Fruit fly (Drosophila melanogaster) whole organism, wandering third instar larva: Measurements from ENCODE around the gene Ppt2.

ENCODE experiments used
- Abd-B ChIP-seq: fragments of >200 bp; optimal IDR thresholded peaks from 2 replicates; lab custom pipeline; 2017; ENCODE audit warnings: missing biosample characterization, missing genetic modification characterization
- CG32264 ChIP-seq: fragments of 200-800 bp; sonication (Bioruptor generic); optimal IDR thresholded peaks from 2 replicates; lab custom pipeline; 2016; ENCODE audit warnings: missing biosample characterization, missing genetic modification characterization
- CG9705 ChIP-seq: fragments of 200-800 bp; sonication (Bioruptor generic); optimal IDR thresholded peaks from 2 replicates; lab custom pipeline; 2018; ENCODE audit warnings: missing biosample characterization, mild to moderate bottlenecking, missing genetic modification characterization
- CrebA ChIP-seq: fragments of 200-800 bp; sonication (Bioruptor generic); optimal IDR thresholded peaks from 2 replicates; lab custom pipeline; 2016; ENCODE audit warnings: missing biosample characterization, mild to moderate bottlenecking, missing genetic modification characterization, borderline replicate concordance
- Dfd ChIP-seq: fragments of >200 bp; optimal IDR thresholded peaks from 2 replicates; lab custom pipeline; 2017; ENCODE audit warnings: missing biosample characterization, missing genetic modification characterization
- Dif ChIP-seq: fragments of 200-275, 200-300 bp; sonication (Bioruptor generic); optimal IDR thresholded peaks from 2 replicates; lab custom pipeline; 2018; ENCODE audit warnings: missing biosample characterization, missing genetic modification characterization; ENCODE audit not compliant: partially characterized antibody
- GATAd ChIP-seq: sonication (Bioruptor generic); optimal IDR thresholded peaks from 2 replicates; lab custom pipeline; 2016; ENCODE audit warnings: missing biosample characterization, missing genetic modification characterization
- HLH106 ChIP-seq: fragments of 200-800 bp; optimal IDR thresholded peaks from 3 replicates; lab custom pipeline; 2019; ENCODE audit warnings: missing biosample characterization, mild to moderate bottlenecking, missing genetic modification characterization, moderate library complexity
- Hnf4 ChIP-seq: fragments of 200-800 bp; sonication (Bioruptor generic); optimal IDR thresholded peaks from 2 replicates; lab custom pipeline; 2016; ENCODE audit warnings: missing biosample characterization, mild to moderate bottlenecking, missing genetic modification characterization
- Hr78 ChIP-seq: fragments of >200 bp; optimal IDR thresholded peaks from 2 replicates; lab custom pipeline; 2017; ENCODE audit warnings: missing biosample characterization, missing genetic modification characterization
- Hr83 ChIP-seq: fragments of 200-300 bp; sonication (Bioruptor generic); optimal IDR thresholded peaks from 2 replicates; lab custom pipeline; 2016; ENCODE audit warnings: missing biosample characterization, mild to moderate bottlenecking, missing genetic modification characterization, moderate library complexity; ENCODE audit not compliant: poor library complexity, severe bottlenecking
- Jra ChIP-seq: sonication (Bioruptor generic); optimal IDR thresholded peaks from 2 replicates; lab custom pipeline; 2016; ENCODE audit warnings: missing biosample characterization, missing genetic modification characterization
- Mio ChIP-seq: sonication (Bioruptor generic); optimal IDR thresholded peaks from 2 replicates; lab custom pipeline; 2016; ENCODE audit warnings: missing biosample characterization, missing genetic modification characterization
- Myc ChIP-seq: fragments of >200 bp; optimal IDR thresholded peaks from 2 replicates; lab custom pipeline; 2017
- N ChIP-seq: fragments of >200 bp; optimal IDR thresholded peaks from 2 replicates; lab custom pipeline; 2018; ENCODE audit warnings: missing biosample characterization, missing external identifiers, missing genetic modification characterization
- OdsH ChIP-seq: fragments of 200-800 bp; sonication (Bioruptor generic); optimal IDR thresholded peaks from 2 replicates; lab custom pipeline; 2016; ENCODE audit warnings: missing biosample characterization, mild to moderate bottlenecking, missing genetic modification characterization
- Rel ChIP-seq, 2 experiments: fragments of 200-800 bp; sonication (Bioruptor generic) in 1 of 2; optimal IDR thresholded peaks; 2 replicates in 1 of 2; 3 replicates in 1 of 2; lab custom pipeline; 2016 to 2019; ENCODE audit warnings: mild to moderate bottlenecking in 2 of 2, missing biosample characterization in 2 of 2, missing genetic modification characterization in 2 of 2, moderate library complexity in 1 of 2
- Sp1 ChIP-seq: fragments of 200-800 bp; sonication (Bioruptor generic); optimal IDR thresholded peaks from 3 replicates; lab custom pipeline; 2019; ENCODE audit warnings: missing biosample characterization, mild to moderate bottlenecking, missing genetic modification characterization, moderate library complexity
- Vsx2 ChIP-seq: fragments of 200-300, 225-300 bp; sonication (Bioruptor generic); optimal IDR thresholded peaks from 2 replicates; lab custom pipeline; 2018; ENCODE audit warnings: missing biosample characterization, missing genetic modification characterization; ENCODE audit not compliant: partially characterized antibody
- br ChIP-seq: fragments of 200-800 bp; sonication (Bioruptor generic); optimal IDR thresholded peaks from 2 replicates; lab custom pipeline; 2016; ENCODE audit warnings: missing biosample characterization, missing genetic modification characterization
- brk ChIP-seq: fragments of 200-800 bp; sonication (Bioruptor generic); optimal IDR thresholded peaks from 2 replicates; lab custom pipeline; 2016; ENCODE audit warnings: missing biosample characterization, mild to moderate bottlenecking, missing genetic modification characterization
- dl ChIP-seq, 2 experiments: fragments of 175-275, 200-275 bp in 1 of 2; fragments of 200-275 bp in 1 of 2; sonication (Bioruptor generic); optimal IDR thresholded peaks; lab custom pipeline; 2018; ENCODE audit warnings: mild to moderate bottlenecking in 2 of 2, missing biosample characterization in 2 of 2, missing genetic modification characterization in 2 of 2, moderate library complexity in 2 of 2; ENCODE audit not compliant: partially characterized antibody in 2 of 2, insufficient read depth in 1 of 2
- dmrt93B ChIP-seq: fragments of 200-800 bp; sonication (Bioruptor generic); optimal IDR thresholded peaks from 2 replicates; lab custom pipeline; 2018; ENCODE audit warnings: missing biosample characterization, mild to moderate bottlenecking, missing genetic modification characterization
- dsf ChIP-seq: sonication (Bioruptor generic); optimal IDR thresholded peaks from 2 replicates; lab custom pipeline; 2016; ENCODE audit warnings: missing biosample characterization, missing genetic modification characterization, borderline replicate concordance
- ey ChIP-seq: fragments of 200-800 bp; sonication (Bioruptor generic); optimal IDR thresholded peaks from 2 replicates; lab custom pipeline; 2016; ENCODE audit warnings: missing biosample characterization, missing genetic modification characterization
- foxo ChIP-seq, 2 experiments: fragments of 200-800 bp; sonication (Bioruptor generic); optimal IDR thresholded peaks; 2 replicates in 1 of 2; 3 replicates in 1 of 2; lab custom pipeline; 2016 to 2017; ENCODE audit warnings: missing biosample characterization in 2 of 2, missing genetic modification characterization in 2 of 2
- fru ChIP-seq: fragments of 200-800 bp; sonication (Bioruptor generic); optimal IDR thresholded peaks from 3 replicates; lab custom pipeline; 2016; ENCODE audit warnings: missing biosample characterization, mild to moderate bottlenecking, missing genetic modification characterization
- h ChIP-seq: fragments of 200-800 bp; sonication (Bioruptor generic); optimal IDR thresholded peaks from 3 replicates; lab custom pipeline; 2016; ENCODE audit warnings: missing biosample characterization, mild to moderate bottlenecking, missing genetic modification characterization
- jim ChIP-seq: fragments of 175-275, 200-325 bp; sonication (Bioruptor generic); optimal IDR thresholded peaks from 2 replicates; lab custom pipeline; 2016; ENCODE audit warnings: missing biosample characterization, mild to moderate bottlenecking, missing genetic modification characterization
- lola ChIP-seq: fragments of >200 bp; optimal IDR thresholded peaks from 2 replicates; lab custom pipeline; 2017; ENCODE audit warnings: missing biosample characterization, missing genetic modification characterization
- pan ChIP-seq: fragments of >200 bp; optimal IDR thresholded peaks from 2 replicates; lab custom pipeline; 2017
- psq ChIP-seq: fragments of 200-800 bp; sonication (Bioruptor generic); optimal IDR thresholded peaks from 3 replicates; lab custom pipeline; 2017; ENCODE audit warnings: missing biosample characterization, mild to moderate bottlenecking, missing genetic modification characterization, moderate library complexity
- rgr ChIP-seq: fragments of 200-800 bp; sonication (Bioruptor generic); optimal IDR thresholded peaks from 3 replicates; lab custom pipeline; 2016; ENCODE audit warnings: missing biosample characterization, mild to moderate bottlenecking, missing genetic modification characterization
- sage ChIP-seq: fragments of 200-800 bp; sonication (Bioruptor generic); optimal IDR thresholded peaks from 2 replicates; lab custom pipeline; 2016; ENCODE audit warnings: missing biosample characterization, mild to moderate bottlenecking, missing genetic modification characterization
- sv ChIP-seq: fragments of 200-800 bp; sonication (Bioruptor generic); optimal IDR thresholded peaks from 3 replicates; lab custom pipeline; 2016; ENCODE audit warnings: missing biosample characterization, missing genetic modification characterization
- tai ChIP-seq: sonication (Bioruptor generic); optimal IDR thresholded peaks from 2 replicates; lab custom pipeline; 2016; ENCODE audit warnings: missing biosample characterization, missing genetic modification characterization
- usp ChIP-seq: fragments of >200 bp; optimal IDR thresholded peaks from 2 replicates; lab custom pipeline; 2017; ENCODE audit warnings: missing biosample characterization, missing genetic modification characterization
- woc ChIP-seq: sonication (Bioruptor generic); optimal IDR thresholded peaks from 2 replicates; lab custom pipeline; 2016; ENCODE audit warnings: missing biosample characterization, mild to moderate bottlenecking, missing genetic modification characterization

Gene Ppt2

dm6 chr2L:11251181-11251580 is 28.9 kb upstream of the Ppt2 start:
- no peak for TF ChIP-seq psq
- TF ChIP-seq h: no peak
- TF ChIP-seq OdsH (GFP tag; lab: Kevin White, UChicago): no peak
- no peak for TF ChIP-seq ey (GFP tag; lab: Kevin White, UChicago)
- TF ChIP-seq N (GFP tag; lab: Kevin White, UChicago): no peak
- no peak for TF ChIP-seq woc
- TF ChIP-seq pan (lab: Kevin White, UChicago): no peak
- no peak for TF ChIP-seq lola (GFP tag; lab: Kevin White, UChicago)
- TF ChIP-seq Jra (GFP tag; lab: Kevin White, UChicago): no peak
- TF ChIP-seq Dif: no peak
- no peak for TF ChIP-seq HLH106 (tag; lab: Kevin White, UChicago)
- TF ChIP-seq br (GFP tag; lab: Kevin White, UChicago): no peak
- no peak for TF ChIP-seq CG32264 (GFP tag; lab: Kevin White, UChicago)
- TF ChIP-seq Myc (lab: Kevin White, UChicago): no peak
- TF ChIP-seq Sp1 (GFP tag; lab: Kevin White, UChicago): no peak
- TF ChIP-seq CrebA: no peak
- no peak for TF ChIP-seq Hr83 (GFP tag; lab: Kevin White, UChicago)
- TF ChIP-seq, all 38 proteins: peak for 0

- no peak for TF ChIP-seq usp
- TF ChIP-seq Jra (GFP tag; lab: Kevin White, UChicago): no peak
- no peak for TF ChIP-seq CG32264 (GFP tag; lab: Kevin White, UChicago)
- peak; percentile 3 for TF ChIP-seq dmrt93B (GFP tag; lab: Kevin White, UChicago)
- TF ChIP-seq Vsx2 (GFP tag; lab: Kevin White, UChicago): no peak
- no peak for TF ChIP-seq Rel (GFP tag; optimal IDR thresholded peaks at IDR 0.05; lab: Kevin White, UChicago)
- no peak for TF ChIP-seq Rel (tag; optimal IDR thresholded peaks at IDR 0.05; lab: Kevin White, UChicago)
- no peak for TF ChIP-seq tai (GFP tag; lab: Kevin White, UChicago)
- no peak for TF ChIP-seq dl (GFP tag; optimal IDR thresholded peaks at IDR 0.05; lab: Kevin White, UChicago; ENCODE audit: insufficient read depth in 1 of 2, partially characterized antibody in 2 of 2)
- no peak for TF ChIP-seq Mio (GFP tag; lab: Kevin White, UChicago)
- peak; percentile 64 for TF ChIP-seq sv
- TF ChIP-seq h: peak; percentile 28
- no peak for TF ChIP-seq CrebA
- TF ChIP-seq jim (GFP tag; lab: Kevin White, UChicago): no peak
- peak; percentile 50 for TF ChIP-seq Hr78 (GFP tag; lab: Kevin White, UChicago)
- TF ChIP-seq OdsH (GFP tag; lab: Kevin White, UChicago): no peak
- TF ChIP-seq Sp1 (GFP tag; lab: Kevin White, UChicago): no peak
- no peak for TF ChIP-seq lola (GFP tag; lab: Kevin White, UChicago)
- TF ChIP-seq Myc (lab: Kevin White, UChicago): no peak
- TF ChIP-seq foxo (GFP tag; optimal IDR thresholded peaks at IDR 0.05; lab: Kevin White, UChicago): peak in 1 of 2 experiments; percentile 36
- no peak for TF ChIP-seq Dfd (GFP tag; lab: Kevin White, UChicago)
- no peak for TF ChIP-seq CG9705
- TF ChIP-seq fru: no peak
- TF ChIP-seq rgr (GFP tag; lab: Kevin White, UChicago): no peak
- TF ChIP-seq Hnf4: peak; percentile 67
- TF ChIP-seq brk (GFP tag; lab: Kevin White, UChicago): no peak
- TF ChIP-seq Abd-B: no peak
- no peak for TF ChIP-seq pan (lab: Kevin White, UChicago)
- TF ChIP-seq br (GFP tag; lab: Kevin White, UChicago): peak; percentile 34
- peak; percentile 65 for TF ChIP-seq woc
- no peak for TF ChIP-seq sage (GFP tag; lab: Kevin White, UChicago)
- no peak for TF ChIP-seq HLH106 (tag; lab: Kevin White, UChicago)
- peak; percentile 91 for TF ChIP-seq N (GFP tag; lab: Kevin White, UChicago)
- TF ChIP-seq Hr83 (GFP tag; lab: Kevin White, UChicago): no peak
- peak; percentile 43 for TF ChIP-seq Dif
- no peak for TF ChIP-seq dsf
- TF ChIP-seq ey (GFP tag; lab: Kevin White, UChicago): peak; percentile 35
- TF ChIP-seq psq: peak; percentile 18
- no peak for TF ChIP-seq GATAd (GFP tag; lab: Kevin White, UChicago)
These were observed 11.0 kb upstream of the Ppt2 start, which contains the start of gene cmet for dm6 chr2L:11268933-11269631. TSS of gene cmet (minus strand) at chr2L:11269002.
